Fruit fly (Drosophila melanogaster) whole organism, embryonic: Measurements from ENCODE around the gene spn-B.
A peak's percentile ranks its signal among the peaks of the same experiment; 100 is the strongest.

Experiments used
- Adf1 ChIP-seq: fragments of 200-800 bp; sonication (Bioruptor generic); IDR thresholded peaks from 2 replicates; pipeline ENCODE4 v1.3.6; 2022; ENCODE audit warnings: missing biosample characterization, missing genetic modification characterization
- Atf6 ChIP-seq: fragments of 200-800 bp; sonication (Bioruptor generic); IDR thresholded peaks from 2 replicates; pipeline ENCODE4 v1.3.6; 2022; ENCODE audit warnings: missing biosample characterization, missing genetic modification characterization
- Bgb ChIP-seq: fragments of 200-800 bp; sonication (Bioruptor generic); IDR thresholded peaks from 2 replicates; pipeline ENCODE4 v1.3.6; 2022; ENCODE audit warnings: missing biosample characterization, missing genetic modification characterization; ENCODE audit not compliant: partially characterized antibody
- BtbVII ChIP-seq: fragments of 200-800 bp; sonication (Bioruptor generic); optimal IDR thresholded peaks from 3 replicates; lab custom pipeline; 2017; ENCODE audit warnings: missing biosample characterization, mild to moderate bottlenecking, missing genetic modification characterization
- CG10274 ChIP-seq: fragments of 200-800 bp; sonication (Bioruptor generic); optimal IDR thresholded peaks from 3 replicates; lab custom pipeline; 2017; ENCODE audit warnings: missing biosample characterization, mild to moderate bottlenecking, missing genetic modification characterization
- CG10321 ChIP-seq: fragments of 200-800 bp; sonication (Bioruptor generic); IDR thresholded peaks from 2 replicates; pipeline ENCODE4 v1.3.6; 2022; ENCODE audit warnings: missing biosample characterization, missing genetic modification characterization
- CG10431 ChIP-seq: fragments of 200-800 bp; sonication (Bioruptor generic); optimal IDR thresholded peaks from 3 replicates; lab custom pipeline; 2018; ENCODE audit warnings: missing biosample characterization, mild to moderate bottlenecking, missing genetic modification characterization
- CG11398 ChIP-seq: fragments of 200-800 bp; sonication (Bioruptor generic); optimal IDR thresholded peaks from 2 replicates; lab custom pipeline; 2016; ENCODE audit warnings: missing biosample characterization, missing genetic modification characterization
- CG12104 ChIP-seq: fragments of 200-800 bp; sonication (Bioruptor generic); optimal IDR thresholded peaks from 3 replicates; lab custom pipeline; 2016; ENCODE audit warnings: missing biosample characterization, missing genetic modification characterization
- CG13624 ChIP-seq: fragments of 200-800 bp; sonication (Bioruptor generic); optimal IDR thresholded peaks from 2 replicates; lab custom pipeline; 2016; ENCODE audit warnings: missing biosample characterization, missing genetic modification characterization
- CG14050 ChIP-seq: fragments of 200-800 bp; sonication (Bioruptor generic); IDR thresholded peaks from 3 replicates; pipeline ENCODE4 v1.3.6; 2022; ENCODE audit warnings: missing biosample characterization, missing genetic modification characterization
- CG15514 ChIP-seq: fragments of 200-800 bp; sonication (Bioruptor generic); optimal IDR thresholded peaks from 3 replicates; lab custom pipeline; 2017; ENCODE audit warnings: missing biosample characterization, missing genetic modification characterization, mild to moderate bottlenecking, moderate library complexity, missing genetic modification reagents
- CG18476 ChIP-seq: fragments of 200-800 bp; sonication (Bioruptor generic); optimal IDR thresholded peaks from 2 replicates; lab custom pipeline; 2016; ENCODE audit warnings: missing biosample characterization, mild to moderate bottlenecking, missing genetic modification characterization
- CG18599 ChIP-seq: fragments of 200-800 bp; sonication (Bioruptor generic); optimal IDR thresholded peaks from 3 replicates; lab custom pipeline; 2017; ENCODE audit warnings: missing biosample characterization, missing genetic modification characterization, mild to moderate bottlenecking, moderate library complexity, missing genetic modification reagents
- CG31224 ChIP-seq: fragments of 200-800 bp; sonication (Bioruptor generic); IDR thresholded peaks from 2 replicates; pipeline ENCODE4 v1.3.6; 2022; ENCODE audit warnings: missing biosample characterization, missing genetic modification characterization
- CG32532 ChIP-seq: fragments of 200-800 bp; sonication (Bioruptor generic); IDR thresholded peaks from 2 replicates; pipeline ENCODE4 v1.3.6; 2022; ENCODE audit warnings: missing biosample characterization, missing genetic modification characterization
- CG34224 ChIP-seq: fragments of 200-800 bp; sonication (Bioruptor generic); IDR thresholded peaks from 3 replicates; pipeline ENCODE4 v1.3.6; 2022; ENCODE audit warnings: missing biosample characterization, missing genetic modification characterization; ENCODE audit not compliant: partially characterized antibody
- CG42726 ChIP-seq: fragments of 200-800 bp; sonication (Bioruptor generic); IDR thresholded peaks from 2 replicates; pipeline ENCODE4 v1.3.6; 2022; ENCODE audit warnings: missing biosample characterization, missing genetic modification characterization; ENCODE audit not compliant: partially characterized antibody
- CG6683 ChIP-seq: fragments of 200-800 bp; sonication (Bioruptor generic); optimal IDR thresholded peaks from 2 replicates; lab custom pipeline; 2017; ENCODE audit warnings: missing biosample characterization, mild to moderate bottlenecking, missing genetic modification characterization, missing genetic modification reagents
- CG8290 ChIP-seq, 3 experiments: fragments of 200-800 bp; sonication (Bioruptor generic); optimal IDR thresholded peaks; 2 replicates each; lab custom pipeline; 2016 to 2019; ENCODE audit warnings: missing biosample characterization in 3 of 3, missing genetic modification characterization in 3 of 3, mild to moderate bottlenecking in 2 of 3, moderate library complexity in 1 of 3
- CG8359 ChIP-seq: fragments of 200-800 bp; sonication (Bioruptor generic); optimal IDR thresholded peaks from 2 replicates; lab custom pipeline; 2017; ENCODE audit warnings: missing biosample characterization, mild to moderate bottlenecking, missing genetic modification characterization, borderline replicate concordance
- Chrac-16 ChIP-seq: fragments of 200-800 bp; sonication (Bioruptor generic); optimal IDR thresholded peaks from 3 replicates; lab custom pipeline; 2016; ENCODE audit warnings: missing biosample characterization, missing genetic modification characterization
- Dbx ChIP-seq: fragments of 200-800 bp; sonication (Bioruptor generic); IDR thresholded peaks from 3 replicates; pipeline ENCODE4 v1.3.6; 2022; ENCODE audit warnings: missing biosample characterization, missing genetic modification characterization
- Doc2 ChIP-seq: fragments of 200-800 bp; sonication (Bioruptor generic); IDR thresholded peaks from 2 replicates; pipeline ENCODE4 v1.3.6; 2022; ENCODE audit warnings: missing biosample characterization, missing genetic modification characterization
- Gsc ChIP-seq: fragments of 200-800 bp; sonication (Bioruptor generic); IDR thresholded peaks from 2 replicates; pipeline ENCODE4 v1.3.6; 2022; ENCODE audit warnings: missing biosample characterization, missing genetic modification characterization
- HHEX ChIP-seq: fragments of 200-800 bp; sonication (Bioruptor generic); optimal IDR thresholded peaks from 3 replicates; lab custom pipeline; 2017; ENCODE audit warnings: missing biosample characterization, mild to moderate bottlenecking, missing genetic modification characterization, missing genetic modification reagents
- HLH4C ChIP-seq: fragments of 200-800 bp; sonication (Bioruptor generic); IDR thresholded peaks from 3 replicates; pipeline ENCODE4 v1.3.6; 2022; ENCODE audit warnings: missing biosample characterization, missing genetic modification characterization; ENCODE audit not compliant: partially characterized antibody
- HmgZ ChIP-seq: fragments of 200-800 bp; sonication (Bioruptor generic); optimal IDR thresholded peaks from 2 replicates; lab custom pipeline; 2018; ENCODE audit warnings: missing biosample characterization, mild to moderate bottlenecking, missing genetic modification characterization
- Hmr ChIP-seq: fragments of 200-800 bp; sonication (Bioruptor generic); optimal IDR thresholded peaks from 3 replicates; lab custom pipeline; 2017; ENCODE audit warnings: mild to moderate bottlenecking, missing biosample characterization, missing genetic modification reagents, missing genetic modification characterization
- Med ChIP-seq: fragments of 200-800 bp; sonication (Bioruptor generic); peaks from one replicate; lab custom pipeline; 2016; ENCODE audit warnings: missing biosample characterization, missing genetic modification characterization, mild to moderate bottlenecking, inconsistent platforms, moderate library complexity
- NK7.1 ChIP-seq: fragments of 200-800 bp; sonication (Bioruptor generic); optimal IDR thresholded peaks from 3 replicates; lab custom pipeline; 2016; ENCODE audit warnings: missing biosample characterization, missing genetic modification characterization
- Scr ChIP-seq: fragments of 200-800 bp; sonication (Bioruptor generic); IDR thresholded peaks from 2 replicates; pipeline ENCODE4 v1.3.6; 2022; ENCODE audit warnings: missing biosample characterization, missing genetic modification characterization; ENCODE audit not compliant: partially characterized antibody
- Side ChIP-seq: fragments of 200-800 bp; sonication (Bioruptor generic); optimal IDR thresholded peaks from 2 replicates; lab custom pipeline; 2016; ENCODE audit warnings: missing biosample characterization, missing genetic modification characterization
- abd-A ChIP-seq: fragments of 200-800 bp; sonication (Bioruptor generic); optimal IDR thresholded peaks from 3 replicates; lab custom pipeline; 2019; ENCODE audit warnings: missing biosample characterization, mild to moderate bottlenecking, missing genetic modification characterization, moderate library complexity
- amos ChIP-seq: fragments of 200-800 bp; sonication (Bioruptor generic); IDR thresholded peaks from 2 replicates; pipeline ENCODE4 v1.3.6; 2022; ENCODE audit warnings: missing biosample characterization, missing genetic modification characterization; ENCODE audit not compliant: partially characterized antibody
- bsh ChIP-seq, 2 experiments: fragments of 200-800 bp; sonication (Bioruptor generic); optimal IDR thresholded peaks; 2 replicates each; lab custom pipeline; 2017 to 2018; ENCODE audit warnings: mild to moderate bottlenecking in 2 of 2, missing biosample characterization in 2 of 2, missing genetic modification characterization in 2 of 2, moderate library complexity in 1 of 2
- chn ChIP-seq: fragments of 200-800 bp; sonication (Bioruptor generic); optimal IDR thresholded peaks from 2 replicates; lab custom pipeline; 2016; ENCODE audit warnings: missing biosample characterization, missing genetic modification characterization
- ci ChIP-seq: fragments of 200-800 bp; sonication (Bioruptor generic); IDR thresholded peaks from 3 replicates; pipeline ENCODE4 v1.3.6; 2022; ENCODE audit warnings: missing biosample characterization, missing genetic modification characterization
- ewg ChIP-seq: fragments of 200-800 bp; sonication (Bioruptor generic); optimal IDR thresholded peaks from 3 replicates; lab custom pipeline; 2017; ENCODE audit warnings: mild to moderate bottlenecking, missing biosample characterization, missing genetic modification reagents, missing genetic modification characterization
- gsb-n ChIP-seq: fragments of 200-800 bp; sonication (Bioruptor generic); optimal IDR thresholded peaks from 3 replicates; lab custom pipeline; 2018; ENCODE audit warnings: missing biosample characterization, mild to moderate bottlenecking, missing genetic modification characterization
- kni ChIP-seq: fragments of 200-800 bp; sonication (Bioruptor generic); optimal IDR thresholded peaks from 3 replicates; lab custom pipeline; 2017; ENCODE audit warnings: mild to moderate bottlenecking, missing biosample characterization, missing genetic modification reagents, missing genetic modification characterization
- nom ChIP-seq: fragments of 200-800 bp; sonication (Bioruptor generic); optimal IDR thresholded peaks from 2 replicates; lab custom pipeline; 2017; ENCODE audit warnings: missing biosample characterization, missing genetic modification characterization, mild to moderate bottlenecking, moderate library complexity, missing genetic modification reagents
- pan ChIP-seq, 4 experiments: fragments of >200 bp in 3 of 4; fragments of 200-800 bp in 1 of 4; sonication (Bioruptor generic) in 1 of 4; optimal IDR thresholded peaks in 3 of 4; IDR thresholded peaks in 1 of 4; 2 replicates each; pipeline versions ENCODE4 v1.3.6 to Lab custom; 2017 to 2022; ENCODE audit warnings: missing biosample characterization in 2 of 4, missing genetic modification characterization in 2 of 4, mixed read lengths in 1 of 4
- row ChIP-seq: fragments of 200-800 bp; sonication (Bioruptor generic); IDR thresholded peaks from 3 replicates; pipeline ENCODE4 v1.3.6; 2022; ENCODE audit warnings: missing biosample characterization, missing genetic modification characterization
- slbo ChIP-seq: fragments of 200-800 bp; sonication (Bioruptor generic); IDR thresholded peaks from 2 replicates; pipeline ENCODE4 v1.3.6; 2022; ENCODE audit warnings: missing biosample characterization, missing genetic modification characterization
- wdn ChIP-seq: fragments of 200-800 bp; sonication (Bioruptor generic); IDR thresholded peaks from 2 replicates; pipeline ENCODE4 v1.3.6; 2022; ENCODE audit warnings: missing biosample characterization, missing genetic modification characterization

The spn-B gene

dm6 chr3R:14369481-14370198 is 41.8 kb downstream of the spn-B start (continued):
- TF ChIP-seq Bgb (GFP tag; lab: Robert Waterston, UW), result peak; percentile 43; the same call in 1 of the 2 replicates
- TF ChIP-seq amos (GFP tag; lab: Robert Waterston, UW), result peak; percentile 25; the same call in 1 of the 2 replicates
- no peak for TF ChIP-seq Gsc (GFP tag; lab: Robert Waterston, UW)
- TF ChIP-seq Side (GFP tag; lab: Kevin White, UChicago), result peak; percentile 15
- TF ChIP-seq CG11398 (GFP tag; lab: Kevin White, UChicago), result no peak
- peak; percentile 5 for TF ChIP-seq nom
- TF ChIP-seq Doc2 (GFP tag; lab: Robert Waterston, UW), result no peak
- no peak for TF ChIP-seq CG14050 (GFP tag; lab: Robert Waterston, UW)
- TF ChIP-seq CG42726, result peak; percentile 59; the same call in 1 of the 2 replicates
- TF ChIP-seq CG31224, result peak; percentile 52
- peak; percentile 14 for TF ChIP-seq CG15514 (GFP tag; lab: Kevin White, UChicago)
- TF ChIP-seq CG10321, result no peak
- no peak for TF ChIP-seq CG12104 (GFP tag; lab: Kevin White, UChicago)
- no peak for TF ChIP-seq ewg (GFP tag; lab: Kevin White, UChicago)
- TF ChIP-seq CG8290 (GFP tag; optimal IDR thresholded peaks at IDR 0.05; lab: Kevin White, UChicago), result no peak
- peak in 1 of 2 experiments; percentile 45 for TF ChIP-seq CG8290 (tag; optimal IDR thresholded peaks at IDR 0.05; lab: Kevin White, UChicago)
- TF ChIP-seq Scr (GFP tag; lab: Robert Waterston, UW), result 0 out of 2 replicates have a peak, but pooled peaks have one; percentile 21
- TF ChIP-seq Med, result peak; percentile 79
- TF ChIP-seq chn (GFP tag; lab: Kevin White, UChicago), result no peak
- TF ChIP-seq CG18476 (GFP tag; lab: Kevin White, UChicago), result peak; percentile 72
- no peak for TF ChIP-seq pan (optimal IDR thresholded peaks at IDR 0.05; lab: Kevin White, UChicago)
- peak in 1 of 2 experiments; percentile 6 for TF ChIP-seq pan (GFP tag; optimal IDR thresholded peaks at IDR 0.05 in 1 of 2, IDR thresholded peaks at IDR 0.05 in 1 of 2)
- peak; percentile 43; the same call in 1 of the 2 replicates for TF ChIP-seq CG32532
- no peak for TF ChIP-seq kni (GFP tag; lab: Kevin White, UChicago)
- peak; percentile 17 for TF ChIP-seq BtbVII (GFP tag; lab: Kevin White, UChicago)
- TF ChIP-seq CG6683 (GFP tag; lab: Kevin White, UChicago), result no peak
- TF ChIP-seq gsb-n (tag; lab: Kevin White, UChicago), result peak; percentile 69
- 0 out of 2 replicates have a peak, but pooled peaks have one; percentile 15 for TF ChIP-seq wdn
- TF ChIP-seq row (GFP tag; lab: Robert Waterston, UW), result peak; percentile 15; the same call in 1 of the 3 replicates
- TF ChIP-seq NK7.1, result peak; percentile 8
- TF ChIP-seq CG10274 (GFP tag; lab: Kevin White, UChicago), result no peak
- peak; percentile 24 for TF ChIP-seq CG13624
- peak; percentile 22 for TF ChIP-seq HHEX (GFP tag; lab: Kevin White, UChicago)
- peak; percentile 39; the same call in 1 of the 2 replicates for TF ChIP-seq slbo (GFP tag; lab: Robert Waterston, UW)
- TF ChIP-seq Atf6 (GFP tag; lab: Robert Waterston, UW), result peak; percentile 48
- TF ChIP-seq Hmr (GFP tag; lab: Kevin White, UChicago), result peak; percentile 22
- TF ChIP-seq CG8359 (GFP tag; lab: Kevin White, UChicago), result peak; percentile 40
- TF ChIP-seq Adf1 (GFP tag; lab: Robert Waterston, UW), result peak; percentile 91
- TF ChIP-seq Dbx (GFP tag; lab: Robert Waterston, UW), result peak; percentile 59; the same call in 2 of the 3 replicates
- TF ChIP-seq HmgZ (tag; lab: Kevin White, UChicago), result peak; percentile 18
- TF ChIP-seq abd-A (tag; lab: Kevin White, UChicago), result peak; percentile 1
- no peak for TF ChIP-seq Chrac-16 (GFP tag; lab: Kevin White, UChicago)
- peak; percentile 24; the same call in 1 of the 3 replicates for TF ChIP-seq CG34224 (GFP tag; lab: Robert Waterston, UW)
- peak; percentile 65; the same call in 2 of the 3 replicates for TF ChIP-seq ci (GFP tag; lab: Robert Waterston, UW)
- no peak for TF ChIP-seq CG10431 (GFP tag; lab: Kevin White, UChicago)
- TF ChIP-seq CG18599 (GFP tag; lab: Kevin White, UChicago), result peak; percentile 9
- peak; percentile 45; the same call in 1 of the 3 replicates for TF ChIP-seq HLH4C (GFP tag; lab: Robert Waterston, UW)
- no peak for TF ChIP-seq bsh (GFP tag; optimal IDR thresholded peaks at IDR 0.05; lab: Kevin White, UChicago)
